Worm (Caenorhabditis elegans) whole organism, L1 larva: ENCODE measurements around the gene cmtr-2.
"Not testable (repeated sequence)": the region's sequence is repeated elsewhere in the genome, so short reads cannot be mapped to it uniquely, and the experiment has no call there.

Source experiments
- mep-1 ChIP-seq: fragments of 150-350 bp; optimal IDR thresholded peaks from 2 replicates; lab custom pipeline; 2014; ENCODE audit warnings: missing biosample characterization, missing genetic modification characterization
- sptf-1 ChIP-seq: fragments of 150-350 bp; optimal IDR thresholded peaks from 2 replicates; lab custom pipeline; 2014; ENCODE audit warnings: missing biosample characterization, missing genetic modification characterization

- TF ChIP-seq mep-1 (tag; lab: Kevin White, UChicago); sptf-1: not testable (repeated sequence)
These were observed 46.4 kb downstream of the cmtr-2 start for ce11 chrIII:6661660-6662059.
